Worm (Caenorhabditis elegans) whole organism, late embryonic: ENCODE results near the gene F54H5.5.

Experiments used
- C08G9.2 ChIP-seq: sonication (generic microtip); optimal IDR thresholded peaks from 2 replicates; lab custom pipeline; 2016; ENCODE audit warnings: mild to moderate bottlenecking, missing genetic modification characterization, moderate library complexity, missing compliant biosample characterization
- C38D4.7 ChIP-seq: fragments of 200-800 bp; sonication (Bioruptor generic); optimal IDR thresholded peaks from 2 replicates; lab custom pipeline; 2018; ENCODE audit warnings: mild to moderate bottlenecking, missing genetic modification characterization, moderate library complexity, missing compliant biosample characterization
- T23F11.4 ChIP-seq: fragments of 200-800 bp; sonication (Bioruptor generic); optimal IDR thresholded peaks from 2 replicates; lab custom pipeline; 2018; ENCODE audit warnings: mild to moderate bottlenecking, missing genetic modification characterization, missing compliant biosample characterization
- ama-1 ChIP-seq: fragments of 150-350 bp; optimal IDR thresholded peaks from 2 replicates; lab custom pipeline; 2014
- ceh-19 ChIP-seq: fragments of 200-800 bp; sonication (Bioruptor generic); optimal IDR thresholded peaks from 2 replicates; lab custom pipeline; 2018; ENCODE audit warnings: mild to moderate bottlenecking, missing genetic modification characterization, missing compliant biosample characterization
- ceh-2 ChIP-seq: sonication (generic microtip); optimal IDR thresholded peaks from 2 replicates; lab custom pipeline; 2016; ENCODE audit warnings: missing genotype, missing genetic modification characterization, missing compliant biosample characterization
- elt-2 ChIP-seq: sonication (generic microtip); optimal IDR thresholded peaks from 2 replicates; lab custom pipeline; 2016; ENCODE audit warnings: missing genetic modification reagents, missing genetic modification characterization, missing compliant biosample characterization
- elt-4 ChIP-seq: sonication (generic microtip); optimal IDR thresholded peaks from 2 replicates; lab custom pipeline; 2016; ENCODE audit warnings: missing genetic modification characterization, missing compliant biosample characterization
- fkh-10 ChIP-seq: fragments of 150-350 bp; optimal IDR thresholded peaks from 2 replicates; lab custom pipeline; 2014; ENCODE audit warnings: missing biosample characterization, missing genetic modification reagents, missing genetic modification characterization
- gmeb-2 ChIP-seq: sonication (generic microtip); optimal IDR thresholded peaks from 2 replicates; lab custom pipeline; 2016; ENCODE audit warnings: missing genetic modification characterization, inconsistent platforms, missing compliant biosample characterization
- hlh-15 ChIP-seq: sonication (generic microtip); optimal IDR thresholded peaks from 2 replicates; lab custom pipeline; 2016; ENCODE audit warnings: missing genetic modification characterization, missing compliant biosample characterization
- hlh-30 ChIP-seq: sonication (generic microtip); optimal IDR thresholded peaks from 2 replicates; lab custom pipeline; 2017; ENCODE audit warnings: antibody characterized with exemption, missing genetic modification characterization, missing compliant biosample characterization; ENCODE audit not compliant: insufficient read depth
- hlh-6 ChIP-seq: sonication (generic microtip); optimal IDR thresholded peaks from 2 replicates; lab custom pipeline; 2016; ENCODE audit warnings: missing genotype, missing genetic modification characterization, missing compliant biosample characterization
- lim-6 ChIP-seq: sonication (generic microtip); optimal IDR thresholded peaks from 2 replicates; lab custom pipeline; 2016; ENCODE audit warnings: missing genetic modification characterization, missing compliant biosample characterization
- lin-11 ChIP-seq: fragments of 200-800 bp; sonication (Bioruptor generic); optimal IDR thresholded peaks from 2 replicates; lab custom pipeline; 2018; ENCODE audit warnings: mild to moderate bottlenecking, missing genetic modification characterization, missing compliant biosample characterization
- madf-2 ChIP-seq: sonication (generic microtip); optimal IDR thresholded peaks from 2 replicates; lab custom pipeline; 2017; ENCODE audit warnings: missing genetic modification characterization, missing compliant biosample characterization
- nhr-11 ChIP-seq: fragments of 150-350 bp; optimal IDR thresholded peaks from 2 replicates; lab custom pipeline; 2014; ENCODE audit warnings: missing biosample characterization, missing genetic modification characterization
- odd-2 ChIP-seq: sonication (generic microtip); optimal IDR thresholded peaks from 2 replicates; lab custom pipeline; 2017; ENCODE audit warnings: antibody characterized with exemption, mild to moderate bottlenecking, missing genetic modification characterization, missing compliant biosample characterization
- pha-2 ChIP-seq: sonication (generic microtip); optimal IDR thresholded peaks from 2 replicates; lab custom pipeline; 2017; ENCODE audit warnings: mild to moderate bottlenecking, missing genetic modification characterization, missing compliant biosample characterization
- pros-1 ChIP-seq: fragments of 150-350 bp; optimal IDR thresholded peaks from 2 replicates; lab custom pipeline; 2014; ENCODE audit warnings: missing biosample characterization, missing genetic modification reagents, missing genetic modification characterization
- ref-2 ChIP-seq: sonication (generic microtip); optimal IDR thresholded peaks from 2 replicates; lab custom pipeline; 2016; ENCODE audit warnings: missing genetic modification characterization, missing compliant biosample characterization
- rnt-1 ChIP-seq: sonication (generic microtip); optimal IDR thresholded peaks from 2 replicates; lab custom pipeline; 2016; ENCODE audit warnings: missing genetic modification characterization, missing compliant biosample characterization
- sox-4 ChIP-seq: sonication (generic microtip); optimal IDR thresholded peaks from 2 replicates; lab custom pipeline; 2017; ENCODE audit warnings: mild to moderate bottlenecking, missing genetic modification characterization, inconsistent platforms, missing compliant biosample characterization
- syd-9 ChIP-seq: sonication (generic microtip); optimal IDR thresholded peaks from 2 replicates; lab custom pipeline; 2016; ENCODE audit warnings: mild to moderate bottlenecking, missing genetic modification characterization, moderate library complexity, missing compliant biosample characterization
- tbx-7 ChIP-seq: sonication (generic microtip); optimal IDR thresholded peaks from 2 replicates; lab custom pipeline; 2016; ENCODE audit warnings: missing genotype, missing genetic modification characterization, missing compliant biosample characterization
- unc-3 ChIP-seq, 2 experiments: fragments of 200-800 bp in 1 of 2; sonication (Bioruptor generic) in 1 of 2; sonication (generic microtip) in 1 of 2; conservative IDR thresholded peaks in 1 of 2; optimal IDR thresholded peaks in 1 of 2; 2 replicates each; pipeline versions ENCODE4 v1.3.6 to Lab custom; 2016 to 2022; ENCODE audit warnings: missing compliant biosample characterization in 2 of 2, missing genetic modification characterization in 2 of 2, missing genetic modification reagents in 1 of 2
- unc-55 ChIP-seq: sonication (generic microtip); optimal IDR thresholded peaks from 2 replicates; lab custom pipeline; 2017; ENCODE audit warnings: missing biosample characterization, missing genetic modification reagents, missing genetic modification characterization
- unc-86 ChIP-seq: sonication (generic microtip); optimal IDR thresholded peaks from 2 replicates; lab custom pipeline; 2016; ENCODE audit warnings: missing genetic modification characterization, missing compliant biosample characterization
- zip-5 ChIP-seq: sonication (generic microtip); optimal IDR thresholded peaks from 2 replicates; lab custom pipeline; 2016; ENCODE audit warnings: missing genetic modification characterization, missing compliant biosample characterization
- ztf-16 ChIP-seq: sonication (generic microtip); optimal IDR thresholded peaks from 2 replicates; lab custom pipeline; 2017; ENCODE audit warnings: missing genetic modification characterization, missing compliant biosample characterization

Gene F54H5.5

ce11 chrII:6588605-6589292 is 38.3 kb downstream of the F54H5.5 start, which contains the start of gene icd-1 (continued):
- no peak for TF ChIP-seq ceh-19 (GFP tag; lab: Kevin White, UChicago)
- TF ChIP-seq zip-5: no peak
- TF ChIP-seq unc-86 (tag; lab: Kevin White, UChicago): peak; percentile 39
- peak; percentile 54 for TF ChIP-seq syd-9 (tag; lab: Kevin White, UChicago)
- no peak for TF ChIP-seq odd-2 (tag; lab: Kevin White, UChicago)

- no peak for TF ChIP-seq fkh-10 (GFP tag; lab: Kevin White, UChicago)
- TF ChIP-seq ama-1 (lab: Kevin White, UChicago): peak; percentile 43
Measured at ce11 chrII:6587264-6587870, 39.7 kb downstream of the F54H5.5 start, which contains the start of gene C56C10.7. Gene C56C10.7 (minus strand): TSS chrII:6587575.

DNA sequence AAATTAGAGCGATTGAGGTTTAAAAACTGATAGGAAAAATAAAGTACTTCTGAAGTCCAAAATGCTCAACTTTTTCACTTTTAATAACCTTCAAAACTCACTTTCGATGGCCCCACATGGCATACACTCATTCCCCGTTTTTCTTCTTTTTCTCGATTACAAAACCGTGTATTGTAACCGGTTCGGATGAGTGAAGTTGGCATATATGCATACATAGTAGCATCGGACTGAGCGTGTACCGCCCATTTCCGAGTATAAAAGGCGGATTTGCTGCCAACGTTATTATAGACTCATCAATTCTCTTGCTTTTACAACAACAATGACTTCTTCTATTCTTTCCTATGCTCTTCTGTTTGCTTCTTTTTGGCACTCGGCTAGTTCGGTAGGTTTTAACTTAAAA is 44.3 kb downstream of the F54H5.5 start, which contains the start of gene C56C10.4:
Gene C56C10.4, plus strand, starts transcription at position 301 of the 400 bp plus-strand sequence.
- TF ChIP-seq unc-55 (GFP tag; lab: Kevin White, UChicago) (no peak), lim-6 (tag; lab: Kevin White, UChicago) (no peak), T23F11.4 (GFP tag; lab: Kevin White, UChicago) (no peak), ceh-2 (tag; lab: Kevin White, UChicago) (no peak), lin-11 (no peak), sox-4 (tag; lab: Kevin White, UChicago) (no peak), elt-4 (tag; lab: Kevin White, UChicago) (no peak), nhr-11 (tag; lab: Kevin White, UChicago) (no peak), madf-2 (tag; lab: Kevin White, UChicago) (no peak), unc-3 (GFP tag; conservative IDR thresholded peaks at IDR 0.05; lab: Robert Waterston, UW) (no peak), unc-3 (tag; optimal IDR thresholded peaks at IDR 0.05; lab: Kevin White, UChicago) (no peak), hlh-15 (tag; lab: Kevin White, UChicago) (no peak), C08G9.2 (no peak), ref-2 (tag; lab: Kevin White, UChicago) (no peak), hlh-6 (no peak), hlh-30 (no peak)

DNA sequence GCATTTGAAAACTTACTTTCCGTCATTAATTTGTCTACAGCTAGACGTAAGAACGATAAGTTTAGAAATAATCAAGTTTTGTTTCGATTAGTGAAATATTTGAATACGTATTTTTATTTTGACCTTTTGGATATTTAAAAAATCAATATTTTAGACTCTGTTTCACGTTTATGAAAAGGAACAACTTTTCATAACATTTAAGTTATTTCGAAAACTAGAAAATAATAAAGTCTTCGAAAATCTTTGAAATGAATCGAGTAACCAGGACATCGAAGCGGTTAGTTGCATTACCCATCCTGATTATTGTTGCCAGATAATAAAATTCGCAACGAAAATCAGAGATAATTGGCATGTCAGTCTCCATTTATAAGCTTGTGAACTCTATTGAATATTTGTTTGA is 45.8 kb downstream of the F54H5.5 start, which contains the start of gene C56C10.6:
Gene C56C10.6, minus strand, starts transcription at position 101 of the 400 bp plus-strand sequence.
- TF ChIP-seq fkh-10 (GFP tag; lab: Kevin White, UChicago): no peak

DNA sequence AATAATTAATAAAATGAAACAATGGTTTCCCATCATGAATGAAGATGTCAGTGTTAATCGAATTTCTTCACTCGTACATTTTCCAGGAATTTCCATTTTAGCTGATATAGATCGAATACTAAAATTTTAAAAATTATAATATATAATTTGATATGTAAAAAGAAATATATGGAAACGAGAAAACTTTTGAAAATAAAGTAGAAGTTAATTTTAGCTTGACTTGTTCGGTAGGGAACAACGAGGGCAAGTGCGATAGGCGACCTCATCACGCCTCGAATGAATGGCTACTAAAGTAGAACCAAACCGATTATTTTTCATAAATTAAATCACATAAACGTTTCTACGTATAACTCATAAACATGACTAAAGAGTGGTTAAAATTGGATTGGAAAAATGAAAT is 48.7 kb downstream of the F54H5.5 start, which contains the start of gene sra-31:
Gene sra-31, minus strand, starts transcription at position 101 of the 400 bp plus-strand sequence.
- no peak for TF ChIP-seq C38D4.7
- no peak for TF ChIP-seq elt-2 (tag; lab: Kevin White, UChicago)
- TF ChIP-seq ama-1 (lab: Kevin White, UChicago): no peak
- TF ChIP-seq ztf-16 (tag; lab: Kevin White, UChicago): no peak
- no peak for TF ChIP-seq madf-2 (tag; lab: Kevin White, UChicago)
- TF ChIP-seq rnt-1 (tag; lab: Kevin White, UChicago): no peak
- TF ChIP-seq tbx-7 (tag; lab: Kevin White, UChicago): no peak
- TF ChIP-seq pros-1 (tag; lab: Kevin White, UChicago): no peak
- TF ChIP-seq C08G9.2: no peak
- no peak for TF ChIP-seq gmeb-2
- TF ChIP-seq pha-2 (tag; lab: Kevin White, UChicago): no peak
- TF ChIP-seq elt-4 (tag; lab: Kevin White, UChicago): no peak
- TF ChIP-seq sox-4 (tag; lab: Kevin White, UChicago): no peak
